Fruit fly (Drosophila melanogaster): Measurements from ENCODE around the gene CG46440.

DNA sequence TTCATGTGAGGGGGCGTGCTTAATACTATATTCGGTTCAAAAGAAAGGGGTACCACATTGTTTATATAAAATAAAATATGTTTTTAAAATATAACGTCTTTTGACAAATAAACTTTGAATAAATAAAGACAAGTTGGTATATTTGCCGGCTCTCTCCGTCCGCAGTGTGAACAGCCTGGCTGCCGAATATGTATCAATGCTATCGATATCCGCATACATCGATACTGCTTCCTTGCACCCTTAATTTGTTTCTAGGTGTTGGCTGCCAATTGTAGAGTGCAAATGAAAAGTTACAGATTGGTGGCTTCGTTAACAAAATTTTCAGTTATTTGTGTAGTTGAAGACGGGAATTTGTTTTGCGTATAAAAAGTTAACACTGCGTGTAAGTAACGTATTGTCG, 2.2 kb upstream of the CG46440 start, which contains the start of gene Gbeta13F:
- TF ChIP-seq CTCF (optimal IDR thresholded peaks at IDR 0.05) (no peak), CG8478 (optimal IDR thresholded peaks at IDR 0.05) (no peak)
